Worm (Caenorhabditis elegans): ENCODE measurements around the gene nep-9.

DNA sequence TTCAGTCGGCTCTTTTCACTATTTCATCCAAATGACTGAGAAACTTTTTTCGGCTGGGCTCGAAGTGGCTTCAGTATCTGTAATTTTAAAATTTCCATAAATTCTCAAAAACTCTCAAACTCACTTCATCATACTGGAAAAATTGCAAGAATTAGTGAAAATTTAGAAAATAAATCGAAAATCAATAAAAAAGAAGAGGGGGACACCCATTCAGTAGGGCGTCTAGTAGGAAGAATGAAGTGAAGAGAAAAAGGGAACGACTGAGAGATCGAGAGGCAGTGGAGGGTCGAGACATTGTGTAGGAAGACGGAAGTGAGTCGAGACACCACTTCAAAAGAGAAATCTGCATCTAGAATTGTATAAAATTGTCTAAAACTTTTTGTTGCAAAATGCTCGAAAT, 25.2 kb downstream of the nep-9 start:
- TF ChIP-seq F13H6.1 (tag; optimal IDR thresholded peaks at IDR 0.05) (no peak), ceh-14 (tag; optimal IDR thresholded peaks at IDR 0.05) (no peak), unc-55 (GFP tag; optimal IDR thresholded peaks at IDR 0.05) (no peak), ceh-9 (tag; optimal IDR thresholded peaks at IDR 0.05) (no peak), zip-5 (tag; optimal IDR thresholded peaks at IDR 0.05) (no peak), K02D7.2 (tag; optimal IDR thresholded peaks at IDR 0.05) (no peak), lin-11 (tag; optimal IDR thresholded peaks at IDR 0.05) (no peak), hlh-30 (tag; optimal IDR thresholded peaks at IDR 0.05; ENCODE audit: insufficient read depth) (no peak), fax-1 (tag; optimal IDR thresholded peaks at IDR 0.05) (no peak), pat-9 (tag; optimal IDR thresholded peaks at IDR 0.05) (no peak), ceh-48 (tag; optimal IDR thresholded peaks at IDR 0.05) (peak; percentile 96), pha-2 (tag; optimal IDR thresholded peaks at IDR 0.05) (no peak), fkh-10 (GFP tag; optimal IDR thresholded peaks at IDR 0.05) (no peak)

Data from whole organism, late embryonic.